Worm (Caenorhabditis elegans) whole organism, L3 larva: ENCODE data around the gene R04F11.3.

Experiments used
- ama-1 ChIP-seq: fragments of 150-350 bp; optimal IDR thresholded peaks from 2 replicates; lab custom pipeline; 2018
- elt-2 ChIP-seq: sonication (generic microtip); optimal IDR thresholded peaks from 2 replicates; lab custom pipeline; 2016; ENCODE audit warnings: missing genetic modification reagents, mild to moderate bottlenecking, missing genetic modification characterization, missing compliant biosample characterization
- elt-3 ChIP-seq, 3 experiments: fragments of 150-350 bp in 1 of 3; sonication (generic microtip) in 2 of 3; optimal IDR thresholded peaks; 2 replicates in 2 of 3; 4 replicates in 1 of 3; lab custom pipeline; 2014 to 2017; ENCODE audit warnings: missing biosample characterization in 3 of 3, missing genetic modification characterization in 3 of 3
- fkh-10 ChIP-seq: sonication (generic microtip); optimal IDR thresholded peaks from 2 replicates; lab custom pipeline; 2017; ENCODE audit warnings: missing biosample characterization, missing genetic modification reagents, missing genetic modification characterization
- fos-1 ChIP-seq: fragments of 150-350 bp; optimal IDR thresholded peaks from 2 replicates; lab custom pipeline; 2014; ENCODE audit warnings: missing biosample characterization, missing genetic modification characterization
- lin-15B ChIP-seq: fragments of 150-350 bp; optimal IDR thresholded peaks from 2 replicates; lab custom pipeline; 2014; ENCODE audit warnings: missing biosample characterization, missing genetic modification characterization
- nhr-11 ChIP-seq: fragments of 150-350 bp; optimal IDR thresholded peaks from 2 replicates; lab custom pipeline; 2014; ENCODE audit warnings: missing biosample characterization, missing genetic modification characterization
- nhr-43 ChIP-seq: sonication (generic microtip); optimal IDR thresholded peaks from 2 replicates; lab custom pipeline; 2016; ENCODE audit warnings: mild to moderate bottlenecking, missing genetic modification characterization, missing compliant biosample characterization; ENCODE audit not compliant: poor library complexity, severe bottlenecking
- nhr-76 ChIP-seq: fragments of 150-350 bp; sonication (generic microtip); optimal IDR thresholded peaks from 5 replicates; lab custom pipeline; 2014; ENCODE audit warnings: missing biosample characterization, missing genetic modification characterization
- tbx-2 ChIP-seq: sonication (generic microtip); optimal IDR thresholded peaks from 2 replicates; lab custom pipeline; 2016; ENCODE audit warnings: mild to moderate bottlenecking, missing genetic modification characterization, missing compliant biosample characterization
- unc-62 ChIP-seq: fragments of 150-350 bp; sonication (generic microtip); optimal IDR thresholded peaks from 4 replicates; lab custom pipeline; 2014; ENCODE audit warnings: missing biosample characterization, missing genetic modification reagents, missing genetic modification characterization

- no peak for TF ChIP-seq tbx-2 (tag; lab: Kevin White, UChicago)
- TF ChIP-seq nhr-43 (tag; lab: Kevin White, UChicago) = no peak
- no peak for TF ChIP-seq lin-15B (tag; lab: Kevin White, UChicago)
- TF ChIP-seq unc-62 (GFP tag; lab: Kevin White, UChicago) = no peak
- no peak for TF ChIP-seq nhr-76 (tag; lab: Kevin White, UChicago)
- no peak for TF ChIP-seq fos-1 (tag; lab: Kevin White, UChicago)
- TF ChIP-seq elt-3 (tag; optimal IDR thresholded peaks at IDR 0.05; lab: Kevin White, UChicago) = no peak
- no peak for TF ChIP-seq fkh-10 (GFP tag; lab: Kevin White, UChicago)
- no peak for TF ChIP-seq ama-1
- no peak for TF ChIP-seq elt-2
- TF ChIP-seq nhr-11 (tag; lab: Kevin White, UChicago) = no peak
These were observed 17.7 kb downstream of the R04F11.3 start for ce11 chrV:12299244-12299766.
